Worm (Caenorhabditis elegans) whole organism, L4 larva: ENCODE data around the gene H04J21.1.

ENCODE experiments used
- ZK546.5 ChIP-seq, 2 experiments: sonication (generic microtip); optimal IDR thresholded peaks; 2 replicates each; lab custom pipeline; 2017; ENCODE audit warnings: missing biosample characterization in 2 of 2, missing genetic modification characterization in 2 of 2
- aly-2 ChIP-seq: sonication (generic microtip); optimal IDR thresholded peaks from 2 replicates; lab custom pipeline; 2018; ENCODE audit warnings: missing biosample characterization, missing genetic modification characterization
- arid-1 ChIP-seq: fragments of 200-800 bp; sonication (Bioruptor generic); conservative IDR thresholded peaks from 2 replicates; pipeline ENCODE4 v1.3.6; 2022; ENCODE audit warnings: missing genetic modification reagents, missing genetic modification characterization, missing compliant biosample characterization
- ceh-82 ChIP-seq: sonication (generic microtip); optimal IDR thresholded peaks from 2 replicates; lab custom pipeline; 2017; ENCODE audit warnings: missing biosample characterization, missing genetic modification characterization
- egl-27 ChIP-seq: sonication (generic microtip); optimal IDR thresholded peaks from 3 replicates; lab custom pipeline; 2017; ENCODE audit warnings: missing biosample characterization, missing genetic modification reagents, missing genetic modification characterization
- hif-1 ChIP-seq, 2 experiments: sonication (generic microtip); optimal IDR thresholded peaks; 2 replicates each; lab custom pipeline; 2016 to 2017; ENCODE audit warnings: missing compliant biosample characterization in 2 of 2, missing genetic modification characterization in 2 of 2, missing genetic modification reagents in 2 of 2, missing genotype in 2 of 2, mild to moderate bottlenecking in 1 of 2
- hmg-1.1 ChIP-seq: fragments of 200-800 bp; sonication (Bioruptor generic); IDR thresholded peaks from 2 replicates; pipeline ENCODE4 v1.3.6; 2022; ENCODE audit warnings: missing genetic modification reagents, missing genetic modification characterization, missing compliant biosample characterization
- lin-13 ChIP-seq: fragments of 150-350 bp; optimal IDR thresholded peaks from 2 replicates; lab custom pipeline; 2014; ENCODE audit warnings: missing biosample characterization, missing genetic modification reagents, missing genetic modification characterization
- lin-38 ChIP-seq: fragments of 200-800 bp; sonication (Bioruptor generic); IDR thresholded peaks from 2 replicates; pipeline ENCODE4 v1.3.6; 2022; ENCODE audit warnings: missing genetic modification reagents, missing genetic modification characterization, missing compliant biosample characterization
- lir-3 ChIP-seq: sonication (generic microtip); optimal IDR thresholded peaks from 2 replicates; lab custom pipeline; 2016; ENCODE audit warnings: mild to moderate bottlenecking, missing genetic modification characterization, missing compliant biosample characterization
- mep-1 ChIP-seq: fragments of 150-350 bp; sonication (generic microtip); optimal IDR thresholded peaks from 3 replicates; lab custom pipeline; 2014; ENCODE audit warnings: missing biosample characterization, missing genetic modification characterization
- nhr-11 ChIP-seq: fragments of 150-350 bp; optimal IDR thresholded peaks from 2 replicates; lab custom pipeline; 2014; ENCODE audit warnings: missing biosample characterization, missing genetic modification characterization
- nhr-25 ChIP-seq: sonication (generic microtip); optimal IDR thresholded peaks from 2 replicates; lab custom pipeline; 2017; ENCODE audit warnings: missing genetic modification characterization, mild to moderate bottlenecking, missing compliant biosample characterization, antibody characterized with exemption, moderate library complexity, borderline replicate concordance; ENCODE audit not compliant: insufficient read depth
- spr-3 ChIP-seq: fragments of 200-800 bp; sonication (Bioruptor generic); optimal IDR thresholded peaks from 2 replicates; lab custom pipeline; 2018; ENCODE audit warnings: mild to moderate bottlenecking, missing genetic modification characterization, missing compliant biosample characterization

DNA sequence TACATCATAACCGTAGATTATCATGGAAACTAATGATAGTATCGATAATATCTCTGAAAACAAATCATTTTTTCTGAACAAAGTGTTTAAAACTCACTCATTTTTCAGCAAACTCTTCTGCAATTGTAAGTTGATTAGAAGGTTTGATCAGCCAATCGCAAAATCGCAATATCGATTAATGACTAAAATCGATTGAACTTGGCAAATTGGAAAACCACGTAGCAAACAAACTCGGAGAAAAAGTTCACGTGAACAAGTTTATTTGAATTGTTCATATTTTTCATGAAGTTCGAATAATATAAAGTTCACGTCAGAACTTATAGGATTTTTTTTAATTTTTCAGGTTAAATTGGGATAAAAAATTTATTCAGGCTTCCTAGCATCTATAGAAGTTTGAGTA is at the start of gene H04J21.1:
- TF ChIP-seq aly-2 (tag; lab: Kevin White, UChicago) (no peak), hif-1 (tag; optimal IDR thresholded peaks at IDR 0.05; lab: Kevin White, UChicago) (no peak), mep-1 (tag; lab: Kevin White, UChicago) (no peak), lin-38 (GFP tag; lab: Robert Waterston, UW) (no peak), lin-13 (no peak), nhr-11 (no peak), lir-3 (tag; lab: Kevin White, UChicago) (no peak), ZK546.5 (tag; optimal IDR thresholded peaks at IDR 0.05; lab: Kevin White, UChicago) (no peak), ceh-82 (tag; lab: Kevin White, UChicago) (no peak), arid-1 (no peak), spr-3 (GFP tag; lab: Kevin White, UChicago) (no peak), egl-27 (tag; lab: Kevin White, UChicago) (no peak), nhr-25 (no peak), hmg-1.1 (no peak)
